Fruit fly (Drosophila melanogaster) whole organism, embryonic: ENCODE measurements around the gene TwdlN.

Source experiments
- Abd-B ChIP-seq: fragments of 200-800 bp; sonication (Bioruptor generic); optimal IDR thresholded peaks from 2 replicates; lab custom pipeline; 2018; ENCODE audit warnings: missing biosample characterization, mild to moderate bottlenecking, missing genetic modification characterization, moderate library complexity
- Atf-2 ChIP-seq: fragments of 200-800 bp; sonication (Bioruptor generic); optimal IDR thresholded peaks from 2 replicates; lab custom pipeline; 2016; ENCODE audit warnings: missing biosample characterization, missing genetic modification characterization
- Awh ChIP-seq: fragments of 200-800 bp; sonication (Bioruptor generic); IDR thresholded peaks from 2 replicates; pipeline ENCODE4, ENCODE4 v1.3.6; 2022; ENCODE audit warnings: missing biosample characterization, missing genetic modification characterization
- CG12769 ChIP-seq: fragments of 200-800 bp; sonication (Bioruptor generic); optimal IDR thresholded peaks from 2 replicates; lab custom pipeline; 2019; ENCODE audit warnings: missing biosample characterization, mild to moderate bottlenecking, missing genetic modification characterization, moderate library complexity
- CG13123 ChIP-seq: fragments of 200-800 bp; sonication (Bioruptor generic); optimal IDR thresholded peaks from 2 replicates; lab custom pipeline; 2016; ENCODE audit warnings: missing biosample characterization, missing genetic modification characterization
- CG13287 ChIP-seq: fragments of 200-800 bp; sonication (Bioruptor generic); IDR thresholded peaks from 2 replicates; pipeline ENCODE4 v1.3.6; 2022; ENCODE audit warnings: missing biosample characterization, missing genetic modification characterization; ENCODE audit not compliant: partially characterized antibody
- CG13775 ChIP-seq: fragments of 200-800 bp; sonication (Bioruptor generic); optimal IDR thresholded peaks from 3 replicates; lab custom pipeline; 2017; ENCODE audit warnings: missing biosample characterization, mild to moderate bottlenecking, missing genetic modification characterization
- CG13894 ChIP-seq: fragments of 200-800 bp; sonication (Bioruptor generic); optimal IDR thresholded peaks from 3 replicates; lab custom pipeline; 2018; ENCODE audit warnings: missing biosample characterization, mild to moderate bottlenecking, missing genetic modification characterization, moderate library complexity
- CG16815 ChIP-seq: fragments of 200-800 bp; sonication (Bioruptor generic); optimal IDR thresholded peaks from 3 replicates; lab custom pipeline; 2017; ENCODE audit warnings: missing biosample characterization, mild to moderate bottlenecking, missing genetic modification characterization
- CG18619 ChIP-seq: fragments of 200-800 bp; sonication (Bioruptor generic); optimal IDR thresholded peaks from 3 replicates; lab custom pipeline; 2017; ENCODE audit warnings: missing biosample characterization, mild to moderate bottlenecking, missing genetic modification characterization
- CG4424 ChIP-seq: fragments of 200-800 bp; sonication (Bioruptor generic); optimal IDR thresholded peaks from 3 replicates; lab custom pipeline; 2016; ENCODE audit warnings: missing biosample characterization, missing genetic modification characterization
- CG4854 ChIP-seq: fragments of 200-800 bp; sonication (Bioruptor generic); optimal IDR thresholded peaks from 2 replicates; lab custom pipeline; 2016; ENCODE audit warnings: missing biosample characterization, missing genetic modification characterization, inconsistent platforms
- CG6654 ChIP-seq: fragments of 200-800 bp; sonication (Bioruptor generic); optimal IDR thresholded peaks from 2 replicates; lab custom pipeline; 2017; ENCODE audit warnings: missing biosample characterization, mild to moderate bottlenecking, missing genetic modification characterization
- CG6791 ChIP-seq: fragments of 200-800 bp; sonication (Bioruptor generic); IDR thresholded peaks from 3 replicates; pipeline ENCODE4 v1.3.6; 2022; ENCODE audit warnings: missing biosample characterization, missing genetic modification characterization; ENCODE audit not compliant: partially characterized antibody
- CG6813 ChIP-seq: fragments of 200-800 bp; sonication (Bioruptor generic); optimal IDR thresholded peaks from 2 replicates; lab custom pipeline; 2017; ENCODE audit warnings: missing biosample characterization, missing genetic modification characterization, mild to moderate bottlenecking, moderate library complexity, missing genetic modification reagents
- CG6854 ChIP-seq: fragments of 200-800 bp; sonication (Bioruptor generic); optimal IDR thresholded peaks from 3 replicates; lab custom pipeline; 2017; ENCODE audit warnings: missing biosample characterization, mild to moderate bottlenecking, missing genetic modification characterization
- E2f1 ChIP-seq: fragments of 200-800 bp; sonication (Bioruptor generic); IDR thresholded peaks from 2 replicates; pipeline ENCODE4 v1.3.6; 2022; ENCODE audit warnings: missing biosample characterization, missing genetic modification characterization
- H15 ChIP-seq: fragments of 200-800 bp; sonication (Bioruptor generic); IDR thresholded peaks from 3 replicates; pipeline ENCODE4 v1.3.6; 2022; ENCODE audit warnings: missing biosample characterization, missing genetic modification characterization
- H2.0 ChIP-seq: fragments of 200-800 bp; sonication (Bioruptor generic); IDR thresholded peaks from 2 replicates; pipeline ENCODE4 v1.3.6; 2022; ENCODE audit warnings: missing biosample characterization, missing genetic modification characterization
- Kr ChIP-seq: fragments of 200-800 bp; sonication (Bioruptor generic); optimal IDR thresholded peaks from 2 replicates; lab custom pipeline; 2017; ENCODE audit warnings: missing biosample characterization, mild to moderate bottlenecking, missing genetic modification characterization
- abd-A ChIP-seq: fragments of 200-800 bp; sonication (Bioruptor generic); optimal IDR thresholded peaks from 3 replicates; lab custom pipeline; 2019; ENCODE audit warnings: missing biosample characterization, mild to moderate bottlenecking, missing genetic modification characterization, moderate library complexity
- ara ChIP-seq: fragments of 200-800 bp; sonication (Bioruptor generic); IDR thresholded peaks from 2 replicates; pipeline ENCODE4 v1.3.6; 2022; ENCODE audit warnings: missing biosample characterization, missing genetic modification characterization
- cad ChIP-seq: fragments of >200 bp; optimal IDR thresholded peaks from 2 replicates; lab custom pipeline; 2017; ENCODE audit warnings: missing biosample characterization, missing genetic modification characterization
- chinmo ChIP-seq: fragments of 200-800 bp; sonication (Bioruptor generic); IDR thresholded peaks from 4 replicates; pipeline ENCODE4 v1.3.6; 2022; ENCODE audit warnings: missing biosample characterization, missing genetic modification characterization; ENCODE audit not compliant: partially characterized antibody
- dan ChIP-seq: fragments of 200-800 bp; sonication (Bioruptor generic); IDR thresholded peaks from 2 replicates; pipeline ENCODE4 v1.3.6; 2022; ENCODE audit warnings: missing biosample characterization, missing genetic modification characterization
- dysf ChIP-seq: fragments of 200-800 bp; sonication (Bioruptor generic); IDR thresholded peaks from 3 replicates; pipeline ENCODE4 v1.3.6; 2022; ENCODE audit warnings: missing biosample characterization, missing genetic modification characterization
- ewg ChIP-seq: fragments of 200-800 bp; sonication (Bioruptor generic); optimal IDR thresholded peaks from 3 replicates; lab custom pipeline; 2017; ENCODE audit warnings: mild to moderate bottlenecking, missing biosample characterization, missing genetic modification reagents, missing genetic modification characterization
- exex ChIP-seq: fragments of 200-800 bp; sonication (Bioruptor generic); optimal IDR thresholded peaks from 4 replicates; lab custom pipeline; 2018; ENCODE audit warnings: missing biosample characterization, mild to moderate bottlenecking, missing genetic modification characterization, moderate library complexity
- grau ChIP-seq: fragments of 200-800 bp; optimal IDR thresholded peaks from 3 replicates; lab custom pipeline; 2019; ENCODE audit warnings: missing biosample characterization, mild to moderate bottlenecking, missing genetic modification characterization, moderate library complexity
- gsb-n ChIP-seq: fragments of 200-800 bp; sonication (Bioruptor generic); optimal IDR thresholded peaks from 3 replicates; lab custom pipeline; 2018; ENCODE audit warnings: missing biosample characterization, mild to moderate bottlenecking, missing genetic modification characterization
- knrl ChIP-seq: fragments of 200-800 bp; sonication (Bioruptor generic); IDR thresholded peaks from 3 replicates; pipeline ENCODE4 v1.3.6; 2022; ENCODE audit warnings: missing biosample characterization, missing genetic modification characterization; ENCODE audit not compliant: partially characterized antibody
- oc ChIP-seq: fragments of 200-800 bp; sonication (Bioruptor generic); optimal IDR thresholded peaks from 2 replicates; lab custom pipeline; 2018; ENCODE audit warnings: missing biosample characterization, mild to moderate bottlenecking, missing genetic modification characterization, moderate library complexity
- pzg ChIP-seq: fragments of 200-800 bp; sonication (Bioruptor generic); optimal IDR thresholded peaks from 3 replicates; lab custom pipeline; 2018; ENCODE audit warnings: missing biosample characterization, mild to moderate bottlenecking, missing genetic modification characterization, moderate library complexity
- row ChIP-seq: fragments of 200-800 bp; sonication (Bioruptor generic); IDR thresholded peaks from 3 replicates; pipeline ENCODE4 v1.3.6; 2022; ENCODE audit warnings: missing biosample characterization, missing genetic modification characterization
- run ChIP-seq: fragments of 200-800 bp; sonication (Bioruptor generic); optimal IDR thresholded peaks from 3 replicates; lab custom pipeline; 2018; ENCODE audit warnings: missing biosample characterization, mild to moderate bottlenecking, missing genetic modification characterization
- salm ChIP-seq: fragments of 200-800 bp; sonication (Bioruptor generic); optimal IDR thresholded peaks from 2 replicates; lab custom pipeline; 2018; ENCODE audit warnings: missing biosample characterization, mild to moderate bottlenecking, missing genetic modification characterization
- sd ChIP-seq: fragments of 200-800 bp; sonication (Bioruptor generic); optimal IDR thresholded peaks from 3 replicates; lab custom pipeline; 2018; ENCODE audit warnings: missing biosample characterization, mild to moderate bottlenecking, missing genetic modification characterization, moderate library complexity
- sim ChIP-seq: fragments of 200-800 bp; sonication (Bioruptor generic); IDR thresholded peaks from 2 replicates; pipeline ENCODE4 v1.3.6; 2022; ENCODE audit warnings: missing biosample characterization, missing genetic modification characterization
- sqz ChIP-seq: fragments of 200-800 bp; sonication (Bioruptor generic); optimal IDR thresholded peaks from 3 replicates; lab custom pipeline; 2018; ENCODE audit warnings: missing biosample characterization, mild to moderate bottlenecking, missing genetic modification characterization
- trh ChIP-seq: fragments of 200-800 bp; sonication (Bioruptor generic); optimal IDR thresholded peaks from 2 replicates; lab custom pipeline; 2016; ENCODE audit warnings: missing biosample characterization, missing genetic modification characterization
- vvl ChIP-seq: fragments of 200-800 bp; sonication (Bioruptor generic); IDR thresholded peaks from 2 replicates; pipeline ENCODE4 v1.3.6; 2022; ENCODE audit warnings: missing biosample characterization, missing genetic modification characterization

Gene TwdlN

dm6 chr3R:26655416-26655945, 23.8 kb downstream of the TwdlN start:
- peak; percentile 41; the same call in 1 of the 2 replicates for TF ChIP-seq Awh (GFP tag; lab: Robert Waterston, UW)
- peak; percentile 99 for TF ChIP-seq abd-A (tag; lab: Kevin White, UChicago)
- TF ChIP-seq CG6791: no peak
- TF ChIP-seq gsb-n (tag; lab: Kevin White, UChicago): peak; percentile 44
- no peak for TF ChIP-seq knrl (GFP tag; lab: Robert Waterston, UW)
- TF ChIP-seq trh: no peak
- TF ChIP-seq CG4424 (GFP tag; lab: Kevin White, UChicago): no peak
- TF ChIP-seq CG6854 (GFP tag; lab: Kevin White, UChicago): no peak
- peak; percentile 86 for TF ChIP-seq vvl (GFP tag; lab: Robert Waterston, UW)
- no peak for TF ChIP-seq pzg (GFP tag; lab: Kevin White, UChicago)
- TF ChIP-seq exex (tag; lab: Kevin White, UChicago): no peak
- no peak for TF ChIP-seq H15 (GFP tag; lab: Robert Waterston, UW)
- TF ChIP-seq Kr: no peak
- peak; percentile 89 for TF ChIP-seq oc (tag; lab: Kevin White, UChicago)
- TF ChIP-seq CG18619: no peak
- peak; percentile 62 for TF ChIP-seq CG13894 (tag; lab: Kevin White, UChicago)
- TF ChIP-seq H2.0 (GFP tag; lab: Robert Waterston, UW): 0 out of 2 replicates have a peak, but pooled peaks have one; percentile 10
- no peak for TF ChIP-seq CG13123 (GFP tag; lab: Kevin White, UChicago)
- peak; percentile 24; the same call in 1 of the 3 replicates for TF ChIP-seq row (GFP tag; lab: Robert Waterston, UW)
- peak; percentile 70 for TF ChIP-seq salm
- no peak for TF ChIP-seq dysf
- no peak for TF ChIP-seq CG4854 (GFP tag; lab: Kevin White, UChicago)
- TF ChIP-seq ara (GFP tag; lab: Robert Waterston, UW): no peak
- TF ChIP-seq CG6654 (GFP tag; lab: Kevin White, UChicago): peak; percentile 97
- no peak for TF ChIP-seq CG6813 (GFP tag; lab: Kevin White, UChicago)
- TF ChIP-seq cad (GFP tag; lab: Kevin White, UChicago): peak; percentile 74
- TF ChIP-seq grau (tag; lab: Kevin White, UChicago): peak; percentile 74
- TF ChIP-seq CG12769: peak; percentile 87
- TF ChIP-seq dan: no peak
- peak; percentile 88; the same call in 3 of the 4 replicates for TF ChIP-seq chinmo (GFP tag; lab: Robert Waterston, UW)
- no peak for TF ChIP-seq sim
- TF ChIP-seq CG13775 (GFP tag; lab: Kevin White, UChicago): no peak
- TF ChIP-seq sqz (GFP tag; lab: Kevin White, UChicago): peak; percentile 30
- TF ChIP-seq sd: peak; percentile 96
- TF ChIP-seq run (tag; lab: Kevin White, UChicago): peak; percentile 96
- no peak for TF ChIP-seq E2f1 (GFP tag; lab: Robert Waterston, UW)
- TF ChIP-seq CG13287 (GFP tag; lab: Robert Waterston, UW): peak; percentile 9; the same call in 1 of the 2 replicates
- TF ChIP-seq CG16815 (GFP tag; lab: Kevin White, UChicago): no peak
- TF ChIP-seq ewg (GFP tag; lab: Kevin White, UChicago): no peak
- no peak for TF ChIP-seq Atf-2 (GFP tag; lab: Kevin White, UChicago)
- TF ChIP-seq Abd-B: peak; percentile 7
